Worm (Caenorhabditis elegans) whole organism, L4 larva: Measurements from ENCODE around the gene Y32G9A.2.

Source experiments
- D1046.2 ChIP-seq: fragments of 200-800 bp; sonication (Bioruptor generic); IDR thresholded peaks from 2 replicates; pipeline ENCODE4 v1.3.6; 2022; ENCODE audit warnings: missing genetic modification characterization, missing compliant biosample characterization
- T20F7.1 ChIP-seq: fragments of 200-800 bp; sonication (Bioruptor generic); optimal IDR thresholded peaks from 2 replicates; lab custom pipeline; 2018; ENCODE audit warnings: mild to moderate bottlenecking, missing genetic modification characterization, missing compliant biosample characterization
- Y105C5A.15 ChIP-seq: fragments of 200-800 bp; sonication (Bioruptor generic); IDR thresholded peaks from 2 replicates; pipeline ENCODE4 v1.3.6; 2022; ENCODE audit warnings: missing genetic modification characterization, missing compliant biosample characterization
- Y48G9A.11 ChIP-seq: fragments of 200-800 bp; sonication (Bioruptor generic); IDR thresholded peaks from 2 replicates; pipeline ENCODE4 v1.3.6; 2022; ENCODE audit warnings: missing genetic modification reagents, missing genetic modification characterization, missing compliant biosample characterization
- Y5F2A.4 ChIP-seq: fragments of 200-800 bp; sonication (Bioruptor generic); optimal IDR thresholded peaks from 2 replicates; lab custom pipeline; 2018; ENCODE audit warnings: mild to moderate bottlenecking, missing genetic modification characterization, missing compliant biosample characterization
- aha-1 ChIP-seq: fragments of 150-350 bp; peaks from one replicate; lab custom pipeline; 2014; ENCODE audit warnings: missing biosample characterization, missing genetic modification characterization
- ceh-20 ChIP-seq: fragments of 200-800 bp; sonication (Bioruptor generic); IDR thresholded peaks from 2 replicates; pipeline ENCODE4 v1.3.6; 2022; ENCODE audit warnings: missing genetic modification reagents, missing genetic modification characterization, missing compliant biosample characterization
- cey-2 ChIP-seq: sonication (generic microtip); optimal IDR thresholded peaks from 3 replicates; lab custom pipeline; 2017; ENCODE audit warnings: missing genetic modification characterization, mild to moderate bottlenecking, missing compliant biosample characterization, antibody characterized with exemption, borderline replicate concordance; ENCODE audit not compliant: insufficient read depth
- dmd-8 ChIP-seq: fragments of 200-800 bp; sonication (Bioruptor generic); IDR thresholded peaks from 2 replicates; pipeline ENCODE4 v1.3.6; 2022; ENCODE audit warnings: missing genetic modification characterization, missing compliant biosample characterization
- dpl-1 ChIP-seq: fragments of 150-350 bp; optimal IDR thresholded peaks from 2 replicates; lab custom pipeline; 2014; ENCODE audit warnings: missing biosample characterization, missing genetic modification reagents, missing genetic modification characterization
- duxl-1 ChIP-seq: sonication (generic microtip); optimal IDR thresholded peaks from 2 replicates; lab custom pipeline; 2016; ENCODE audit warnings: mild to moderate bottlenecking, missing genetic modification characterization, moderate library complexity, missing compliant biosample characterization; ENCODE audit not compliant: poor library complexity
- hif-1 ChIP-seq, 2 experiments: sonication (generic microtip); optimal IDR thresholded peaks; 2 replicates each; lab custom pipeline; 2016 to 2017; ENCODE audit warnings: missing compliant biosample characterization in 2 of 2, missing genetic modification characterization in 2 of 2, missing genetic modification reagents in 2 of 2, missing genotype in 2 of 2, mild to moderate bottlenecking in 1 of 2
- hlh-30 ChIP-seq: sonication (generic microtip); optimal IDR thresholded peaks from 2 replicates; lab custom pipeline; 2017; ENCODE audit warnings: antibody characterized with exemption, mild to moderate bottlenecking, missing genetic modification characterization, missing compliant biosample characterization; ENCODE audit not compliant: insufficient read depth
- lim-7 ChIP-seq: fragments of 200-800 bp; sonication (Bioruptor generic); IDR thresholded peaks from 2 replicates; pipeline ENCODE4 v1.3.6; 2022; ENCODE audit warnings: missing genetic modification characterization, missing compliant biosample characterization
- lin-13 ChIP-seq: fragments of 150-350 bp; optimal IDR thresholded peaks from 2 replicates; lab custom pipeline; 2014; ENCODE audit warnings: missing biosample characterization, missing genetic modification reagents, missing genetic modification characterization
- lin-39 ChIP-seq: fragments of 150-350 bp; optimal IDR thresholded peaks from 2 replicates; lab custom pipeline; 2014; ENCODE audit warnings: missing biosample characterization, missing genetic modification reagents, missing genetic modification characterization
- mdt-29 ChIP-seq: fragments of 200-800 bp; sonication (Bioruptor generic); IDR thresholded peaks from 2 replicates; pipeline ENCODE4 v1.3.6; 2022; ENCODE audit warnings: missing genetic modification reagents, missing genetic modification characterization, missing compliant biosample characterization
- mep-1 ChIP-seq: fragments of 150-350 bp; sonication (generic microtip); optimal IDR thresholded peaks from 3 replicates; lab custom pipeline; 2014; ENCODE audit warnings: missing biosample characterization, missing genetic modification characterization
- mxl-3 ChIP-seq: fragments of 200-800 bp; sonication (Bioruptor generic); optimal IDR thresholded peaks from 2 replicates; lab custom pipeline; 2018; ENCODE audit warnings: mild to moderate bottlenecking, missing genetic modification characterization, missing compliant biosample characterization
- nhr-111 ChIP-seq: fragments of 200-800 bp; sonication (Bioruptor generic); optimal IDR thresholded peaks from 2 replicates; lab custom pipeline; 2018; ENCODE audit warnings: mild to moderate bottlenecking, missing genetic modification characterization, missing compliant biosample characterization
- nhr-237 ChIP-seq: sonication (generic microtip); optimal IDR thresholded peaks from 2 replicates; lab custom pipeline; 2017; ENCODE audit warnings: missing biosample characterization, missing genetic modification characterization
- nhr-25 ChIP-seq: sonication (generic microtip); optimal IDR thresholded peaks from 2 replicates; lab custom pipeline; 2017; ENCODE audit warnings: missing genetic modification characterization, mild to moderate bottlenecking, missing compliant biosample characterization, antibody characterized with exemption, moderate library complexity, borderline replicate concordance; ENCODE audit not compliant: insufficient read depth
- nhr-42 ChIP-seq: fragments of 200-800 bp; sonication (Bioruptor generic); IDR thresholded peaks from 2 replicates; pipeline ENCODE4 v1.3.6; 2022; ENCODE audit warnings: missing genetic modification characterization, missing compliant biosample characterization
- nhr-76 ChIP-seq: fragments of 150-350 bp; optimal IDR thresholded peaks from 2 replicates; lab custom pipeline; 2014; ENCODE audit warnings: missing biosample characterization, missing genetic modification characterization
- pha-4 ChIP-seq, 2 experiments: fragments of 150-350 bp in 1 of 2; fragments of 200-800 bp in 1 of 2; sonication (Bioruptor generic) in 1 of 2; IDR thresholded peaks in 1 of 2; optimal IDR thresholded peaks in 1 of 2; 2 replicates each; pipeline versions ENCODE4 v1.3.6 to Lab custom; 2014 to 2022; ENCODE audit warnings: missing genetic modification characterization in 2 of 2, missing genetic modification reagents in 2 of 2, missing biosample characterization in 1 of 2, missing compliant biosample characterization in 1 of 2
- php-3 ChIP-seq: fragments of 200-800 bp; sonication (Bioruptor generic); IDR thresholded peaks from 2 replicates; pipeline ENCODE4 v1.3.6; 2022; ENCODE audit warnings: missing genetic modification reagents, missing genetic modification characterization, missing compliant biosample characterization
- saeg-2 ChIP-seq: fragments of 200-800 bp; sonication (Bioruptor generic); IDR thresholded peaks from 2 replicates; pipeline ENCODE4 v1.3.6; 2022; ENCODE audit warnings: missing genetic modification reagents, missing genetic modification characterization, missing compliant biosample characterization
- sdz-12 ChIP-seq: fragments of 200-800 bp; sonication (Bioruptor generic); optimal IDR thresholded peaks from 2 replicates; lab custom pipeline; 2018; ENCODE audit warnings: mild to moderate bottlenecking, missing genetic modification characterization, missing compliant biosample characterization
- set-16 ChIP-seq: fragments of 200-800 bp; sonication (Bioruptor generic); IDR thresholded peaks from 2 replicates; pipeline ENCODE4 v1.3.6; 2022; ENCODE audit warnings: missing genetic modification reagents, missing genetic modification characterization, missing compliant biosample characterization
- skn-1 ChIP-seq: fragments of 150-350 bp; optimal IDR thresholded peaks from 2 replicates; lab custom pipeline; 2014; ENCODE audit warnings: missing biosample characterization, missing genetic modification characterization
- snpc-4 ChIP-seq: fragments of 150-350 bp; optimal IDR thresholded peaks from 2 replicates; lab custom pipeline; 2014; ENCODE audit warnings: missing biosample characterization, missing genetic modification characterization
- spr-1 ChIP-seq: sonication (generic microtip); optimal IDR thresholded peaks from 2 replicates; lab custom pipeline; 2016; ENCODE audit warnings: mild to moderate bottlenecking, missing genetic modification characterization, missing compliant biosample characterization
- spr-3 ChIP-seq: fragments of 200-800 bp; sonication (Bioruptor generic); optimal IDR thresholded peaks from 2 replicates; lab custom pipeline; 2018; ENCODE audit warnings: mild to moderate bottlenecking, missing genetic modification characterization, missing compliant biosample characterization
- unc-62 ChIP-seq, 3 experiments: fragments of 150-350 bp in 1 of 3; sonication (generic microtip); optimal IDR thresholded peaks in 2 of 3; peaks in 1 of 3; 1 replicate in 1 of 3; 2 replicates in 2 of 3; lab custom pipeline; 2014 to 2017; ENCODE audit warnings: missing biosample characterization in 3 of 3, missing genetic modification characterization in 3 of 3, missing genetic modification reagents in 3 of 3, missing genotype in 1 of 3
- vab-7 ChIP-seq: fragments of 200-800 bp; sonication (Bioruptor generic); IDR thresholded peaks from 2 replicates; pipeline ENCODE4 v1.3.6; 2022; ENCODE audit warnings: missing genetic modification reagents, missing genetic modification characterization, missing compliant biosample characterization
- zag-1 ChIP-seq: fragments of 150-350 bp; optimal IDR thresholded peaks from 2 replicates; lab custom pipeline; 2014; ENCODE audit warnings: missing biosample characterization, missing genetic modification characterization
- zip-11 ChIP-seq: fragments of 200-800 bp; sonication (Bioruptor generic); IDR thresholded peaks from 2 replicates; pipeline ENCODE4 v1.3.6; 2022; ENCODE audit warnings: missing genetic modification characterization, missing compliant biosample characterization
- ztf-7 ChIP-seq: fragments of 150-350 bp; optimal IDR thresholded peaks from 2 replicates; lab custom pipeline; 2014; ENCODE audit warnings: missing biosample characterization, missing genetic modification characterization

The Y32G9A.2 gene

DNA sequence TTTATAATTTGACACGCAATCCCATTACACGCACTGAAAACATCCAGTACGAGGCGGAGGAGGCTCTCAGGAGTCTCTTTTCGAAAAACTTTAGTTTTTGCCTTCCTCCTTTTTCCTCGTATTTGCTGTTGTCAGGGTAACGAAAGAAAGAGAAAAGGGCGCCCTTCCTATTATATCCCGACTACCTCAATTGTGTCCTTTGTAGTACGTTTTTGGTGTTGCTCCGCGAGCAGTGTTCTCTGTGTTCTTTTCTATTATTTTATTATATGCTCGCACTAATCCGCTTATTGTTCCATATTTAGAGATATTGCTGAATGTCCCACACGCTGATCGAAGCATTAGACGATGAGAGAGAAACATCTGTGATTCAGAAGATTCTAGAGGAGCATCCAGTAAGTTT, 22.8 kb upstream of the Y32G9A.2 start, which contains the start of gene nphp-2:
nphp-2 (plus strand) TSS at position 301 of the 400 bp plus-strand sequence.
- TF ChIP-seq ceh-20 (GFP tag; lab: Robert Waterston, UW) (no peak), cey-2 (tag; lab: Kevin White, UChicago) (no peak), nhr-111 (no peak), D1046.2 (GFP tag; lab: Robert Waterston, UW) (no peak), snpc-4 (tag; lab: Kevin White, UChicago) (no peak), zag-1 (tag; lab: Kevin White, UChicago) (no peak), mdt-29 (GFP tag; lab: Robert Waterston, UW) (no peak), nhr-76 (no peak), mep-1 (tag; lab: Kevin White, UChicago) (no peak), sdz-12 (GFP tag; lab: Kevin White, UChicago) (no peak), duxl-1 (tag; lab: Kevin White, UChicago) (no peak), T20F7.1 (GFP tag; lab: Kevin White, UChicago) (no peak), spr-3 (GFP tag; lab: Kevin White, UChicago) (no peak), nhr-42 (GFP tag; lab: Robert Waterston, UW) (no peak), Y5F2A.4 (GFP tag; lab: Kevin White, UChicago) (no peak), lin-39 (tag; lab: Kevin White, UChicago) (no peak), nhr-25 (tag; lab: Kevin White, UChicago) (no peak), skn-1 (no peak), dpl-1 (no peak)

DNA sequence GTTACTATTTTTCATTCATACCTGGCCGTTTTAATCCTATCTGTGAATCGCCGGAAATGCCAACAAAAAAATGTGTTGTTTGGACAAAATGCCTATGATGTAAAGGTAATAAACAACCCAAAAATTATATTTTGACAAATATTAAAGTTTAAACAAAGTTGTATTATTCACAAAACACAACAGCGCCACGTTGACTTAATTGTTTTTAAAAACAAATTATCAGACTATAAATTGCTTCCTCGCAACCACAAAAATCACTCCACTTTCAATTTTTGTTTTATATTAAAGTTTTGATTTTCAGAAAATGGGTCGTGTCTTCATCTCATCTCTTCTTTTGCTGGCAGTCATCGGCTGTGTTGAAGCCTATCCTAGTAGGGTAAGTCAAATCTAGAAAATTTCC, 11.0 kb upstream of the Y32G9A.2 start, which contains the start of gene Y32G9A.5:
Y32G9A.5 (plus strand) TSS at position 301 of the 400 bp plus-strand sequence.
- no peak for TF ChIP-seq saeg-2 (GFP tag; lab: Robert Waterston, UW)
- TF ChIP-seq mxl-3 (GFP tag; lab: Kevin White, UChicago), result no peak
- TF ChIP-seq php-3 (GFP tag; lab: Robert Waterston, UW), result no peak
- no peak for TF ChIP-seq unc-62 (GFP tag; optimal IDR thresholded peaks at IDR 0.05 in 1 of 2; lab: Kevin White, UChicago)
- no peak for TF ChIP-seq unc-62 (tag; optimal IDR thresholded peaks at IDR 0.05; lab: Kevin White, UChicago)
- TF ChIP-seq lin-13, result no peak
- no peak for TF ChIP-seq skn-1
- no peak for TF ChIP-seq zip-11
- no peak for TF ChIP-seq nhr-237 (tag; lab: Kevin White, UChicago)
- TF ChIP-seq spr-1, result no peak
- no peak for TF ChIP-seq pha-4 (GFP tag; IDR thresholded peaks at IDR 0.05; lab: Robert Waterston, UW)
- no peak for TF ChIP-seq pha-4 (tag; optimal IDR thresholded peaks at IDR 0.05; lab: Kevin White, UChicago)
- no peak for TF ChIP-seq Y48G9A.11 (GFP tag; lab: Robert Waterston, UW)
- TF ChIP-seq Y105C5A.15 (GFP tag; lab: Robert Waterston, UW), result no peak
- TF ChIP-seq hlh-30 (tag; lab: Kevin White, UChicago), result no peak
- no peak for TF ChIP-seq dmd-8 (GFP tag; lab: Robert Waterston, UW)
- no peak for TF ChIP-seq ztf-7 (tag; lab: Kevin White, UChicago)
- TF ChIP-seq vab-7 (GFP tag; lab: Robert Waterston, UW), result no peak
- TF ChIP-seq hif-1 (tag; optimal IDR thresholded peaks at IDR 0.05; lab: Kevin White, UChicago), result no peak
- TF ChIP-seq set-16 (GFP tag; lab: Robert Waterston, UW), result no peak

DNA sequence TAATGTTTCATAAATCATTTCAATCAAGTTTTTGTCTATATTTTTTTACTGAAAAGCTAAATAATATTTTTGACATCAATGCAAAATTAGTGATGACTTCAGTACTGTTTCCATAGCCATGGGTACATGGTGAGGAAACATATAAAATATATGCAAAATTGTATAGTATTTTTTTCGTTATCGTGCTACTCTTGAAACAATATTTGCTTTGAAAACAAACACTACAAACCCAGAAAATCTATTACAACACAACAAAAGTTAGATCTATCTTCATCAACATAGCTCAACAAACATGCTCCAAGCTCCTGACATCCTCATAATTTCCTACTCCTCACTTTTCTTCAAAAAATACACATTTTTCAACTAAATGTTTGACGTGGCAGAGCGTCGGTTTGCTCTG, 9.8 kb upstream of the Y32G9A.2 start, which contains the start of gene srp-3:
srp-3 (plus strand) TSS at position 301 of the 400 bp plus-strand sequence.
- TF ChIP-seq lim-7 (GFP tag; lab: Robert Waterston, UW) (no peak), aha-1 (peak; percentile 13)
